Worm (Caenorhabditis elegans) whole organism, L4 larva: ENCODE data around the gene F42A9.8.

ENCODE experiments used
- F44E2.7 ChIP-seq: fragments of 200-800 bp; sonication (Bioruptor generic); IDR thresholded peaks from 2 replicates; pipeline ENCODE4 v2.1.2; 2022; ENCODE audit warnings: missing genetic modification characterization, missing compliant biosample characterization
- R02D3.7 ChIP-seq: fragments of 150-350 bp; sonication (generic microtip); optimal IDR thresholded peaks from 3 replicates; lab custom pipeline; 2014; ENCODE audit warnings: missing biosample characterization, missing genetic modification characterization
- T26A8.4 ChIP-seq: fragments of 200-800 bp; sonication (Bioruptor generic); IDR thresholded peaks from 2 replicates; pipeline ENCODE4 v1.3.6; 2022; ENCODE audit warnings: missing genetic modification characterization, missing compliant biosample characterization
- Y5F2A.4 ChIP-seq: fragments of 200-800 bp; sonication (Bioruptor generic); optimal IDR thresholded peaks from 2 replicates; lab custom pipeline; 2018; ENCODE audit warnings: mild to moderate bottlenecking, missing genetic modification characterization, missing compliant biosample characterization
- Y75B8A.6 ChIP-seq: fragments of 200-800 bp; sonication (Bioruptor generic); IDR thresholded peaks from 2 replicates; pipeline ENCODE4 v1.3.6; 2022; ENCODE audit warnings: missing genetic modification reagents, missing genetic modification characterization, missing compliant biosample characterization
- ama-1 ChIP-seq: fragments of 150-350 bp; optimal IDR thresholded peaks from 2 replicates; lab custom pipeline; 2014; ENCODE audit warnings: inconsistent platforms, mixed read lengths
- attf-4 ChIP-seq: sonication (generic microtip); optimal IDR thresholded peaks from 3 replicates; lab custom pipeline; 2017; ENCODE audit warnings: missing biosample characterization, missing genetic modification characterization
- ceh-32 ChIP-seq: sonication (generic microtip); optimal IDR thresholded peaks from 2 replicates; lab custom pipeline; 2016; ENCODE audit warnings: mild to moderate bottlenecking, missing genetic modification characterization, missing compliant biosample characterization; ENCODE audit not compliant: poor library complexity
- ceh-82 ChIP-seq: sonication (generic microtip); optimal IDR thresholded peaks from 2 replicates; lab custom pipeline; 2017; ENCODE audit warnings: missing biosample characterization, missing genetic modification characterization
- cey-2 ChIP-seq: sonication (generic microtip); optimal IDR thresholded peaks from 3 replicates; lab custom pipeline; 2017; ENCODE audit warnings: missing genetic modification characterization, mild to moderate bottlenecking, missing compliant biosample characterization, antibody characterized with exemption, borderline replicate concordance; ENCODE audit not compliant: insufficient read depth
- daf-12 ChIP-seq: fragments of 150-350 bp; optimal IDR thresholded peaks from 2 replicates; lab custom pipeline; 2014; ENCODE audit warnings: missing biosample characterization, missing genetic modification reagents, missing genetic modification characterization
- daf-19 ChIP-seq: fragments of 200-800 bp; sonication (Bioruptor generic); conservative IDR thresholded peaks from 2 replicates; pipeline ENCODE4 v1.3.6; 2022; ENCODE audit warnings: missing genetic modification characterization, missing compliant biosample characterization
- dmd-6 ChIP-seq: fragments of 200-800 bp; sonication (Bioruptor generic); IDR thresholded peaks from 2 replicates; pipeline ENCODE4 v1.3.6; 2022; ENCODE audit warnings: missing genetic modification reagents, missing genetic modification characterization, missing compliant biosample characterization
- dmd-8 ChIP-seq: fragments of 200-800 bp; sonication (Bioruptor generic); IDR thresholded peaks from 2 replicates; pipeline ENCODE4 v1.3.6; 2022; ENCODE audit warnings: missing genetic modification characterization, missing compliant biosample characterization
- dmd-9 ChIP-seq: fragments of 200-800 bp; sonication (Bioruptor generic); IDR thresholded peaks from 2 replicates; pipeline ENCODE4 v1.3.6; 2022; ENCODE audit warnings: missing genetic modification reagents, missing genetic modification characterization, missing compliant biosample characterization
- dpl-1 ChIP-seq: fragments of 150-350 bp; optimal IDR thresholded peaks from 2 replicates; lab custom pipeline; 2014; ENCODE audit warnings: missing biosample characterization, missing genetic modification reagents, missing genetic modification characterization
- gei-8 ChIP-seq: fragments of 200-800 bp; sonication (Bioruptor generic); optimal IDR thresholded peaks from 2 replicates; lab custom pipeline; 2018; ENCODE audit warnings: mild to moderate bottlenecking, missing genetic modification characterization, missing compliant biosample characterization
- hlh-11 ChIP-seq: fragments of 200-800 bp; sonication (Bioruptor generic); optimal IDR thresholded peaks from 2 replicates; lab custom pipeline; 2018; ENCODE audit warnings: mild to moderate bottlenecking, missing genetic modification characterization, missing compliant biosample characterization
- hmg-1.1 ChIP-seq: fragments of 200-800 bp; sonication (Bioruptor generic); IDR thresholded peaks from 2 replicates; pipeline ENCODE4 v1.3.6; 2022; ENCODE audit warnings: missing genetic modification reagents, missing genetic modification characterization, missing compliant biosample characterization
- lin-1 ChIP-seq: fragments of 200-800 bp; sonication (Bioruptor generic); IDR thresholded peaks from 2 replicates; pipeline ENCODE4 v1.3.6; 2022; ENCODE audit warnings: missing genetic modification reagents, missing genetic modification characterization, missing compliant biosample characterization
- lin-38 ChIP-seq: fragments of 200-800 bp; sonication (Bioruptor generic); IDR thresholded peaks from 2 replicates; pipeline ENCODE4 v1.3.6; 2022; ENCODE audit warnings: missing genetic modification reagents, missing genetic modification characterization, missing compliant biosample characterization
- madf-5 ChIP-seq, 2 experiments: fragments of 200-800 bp; sonication (Bioruptor generic); IDR thresholded peaks; 2 replicates each; pipeline ENCODE4 v1.3.6; 2022; ENCODE audit warnings: missing compliant biosample characterization in 2 of 2, missing genetic modification characterization in 2 of 2
- mdl-1 ChIP-seq, 2 experiments: fragments of 150-350 bp in 1 of 2; sonication (generic microtip) in 1 of 2; optimal IDR thresholded peaks; 2 replicates each; lab custom pipeline; 2014 to 2017; ENCODE audit warnings: missing biosample characterization in 2 of 2, missing genetic modification characterization in 2 of 2
- mep-1 ChIP-seq: fragments of 150-350 bp; sonication (generic microtip); optimal IDR thresholded peaks from 3 replicates; lab custom pipeline; 2014; ENCODE audit warnings: missing biosample characterization, missing genetic modification characterization
- mes-2 ChIP-seq: sonication (generic microtip); optimal IDR thresholded peaks from 2 replicates; lab custom pipeline; 2016; ENCODE audit warnings: missing genotype, mild to moderate bottlenecking, missing genetic modification characterization, missing compliant biosample characterization; ENCODE audit not compliant: poor library complexity, severe bottlenecking
- mxl-2 ChIP-seq: fragments of 200-800 bp; sonication (Bioruptor generic); conservative IDR thresholded peaks from 2 replicates; pipeline ENCODE4 v1.3.6; 2022; ENCODE audit warnings: missing genetic modification reagents, missing genetic modification characterization, missing compliant biosample characterization
- nhr-10 ChIP-seq: fragments of 150-350 bp; optimal IDR thresholded peaks from 2 replicates; lab custom pipeline; 2014; ENCODE audit warnings: missing biosample characterization, missing genetic modification characterization
- nhr-102 ChIP-seq: sonication (generic microtip); optimal IDR thresholded peaks from 2 replicates; lab custom pipeline; 2016; ENCODE audit warnings: mild to moderate bottlenecking, missing genetic modification characterization, moderate library complexity, missing compliant biosample characterization
- nhr-111 ChIP-seq: fragments of 200-800 bp; sonication (Bioruptor generic); optimal IDR thresholded peaks from 2 replicates; lab custom pipeline; 2018; ENCODE audit warnings: mild to moderate bottlenecking, missing genetic modification characterization, missing compliant biosample characterization
- nhr-237 ChIP-seq: sonication (generic microtip); optimal IDR thresholded peaks from 2 replicates; lab custom pipeline; 2017; ENCODE audit warnings: missing biosample characterization, missing genetic modification characterization
- nhr-25 ChIP-seq: sonication (generic microtip); optimal IDR thresholded peaks from 2 replicates; lab custom pipeline; 2017; ENCODE audit warnings: missing genetic modification characterization, mild to moderate bottlenecking, missing compliant biosample characterization, antibody characterized with exemption, moderate library complexity, borderline replicate concordance; ENCODE audit not compliant: insufficient read depth
- nhr-28 ChIP-seq: fragments of 150-350 bp; optimal IDR thresholded peaks from 2 replicates; lab custom pipeline; 2014; ENCODE audit warnings: missing biosample characterization, missing genetic modification characterization
- nhr-48 ChIP-seq: sonication (generic microtip); optimal IDR thresholded peaks from 2 replicates; lab custom pipeline; 2016; ENCODE audit warnings: mild to moderate bottlenecking, missing genetic modification characterization, missing compliant biosample characterization
- nhr-76 ChIP-seq: fragments of 150-350 bp; optimal IDR thresholded peaks from 2 replicates; lab custom pipeline; 2014; ENCODE audit warnings: missing biosample characterization, missing genetic modification characterization
- nhr-77 ChIP-seq: fragments of 150-350 bp; optimal IDR thresholded peaks from 2 replicates; lab custom pipeline; 2014; ENCODE audit warnings: missing biosample characterization, missing genetic modification characterization
- pqm-1 ChIP-seq: sonication (generic microtip); optimal IDR thresholded peaks from 2 replicates; lab custom pipeline; 2017; ENCODE audit warnings: missing biosample characterization, missing genetic modification characterization
- rbr-2 ChIP-seq: sonication (generic microtip); optimal IDR thresholded peaks from 2 replicates; lab custom pipeline; 2016; ENCODE audit warnings: missing genotype, missing genetic modification characterization, missing compliant biosample characterization
- sdz-12 ChIP-seq: fragments of 200-800 bp; sonication (Bioruptor generic); optimal IDR thresholded peaks from 2 replicates; lab custom pipeline; 2018; ENCODE audit warnings: mild to moderate bottlenecking, missing genetic modification characterization, missing compliant biosample characterization
- set-16 ChIP-seq: fragments of 200-800 bp; sonication (Bioruptor generic); IDR thresholded peaks from 2 replicates; pipeline ENCODE4 v1.3.6; 2022; ENCODE audit warnings: missing genetic modification reagents, missing genetic modification characterization, missing compliant biosample characterization
- skn-1 ChIP-seq: fragments of 150-350 bp; optimal IDR thresholded peaks from 2 replicates; lab custom pipeline; 2014; ENCODE audit warnings: missing biosample characterization, missing genetic modification characterization
- snpc-4 ChIP-seq: fragments of 150-350 bp; optimal IDR thresholded peaks from 2 replicates; lab custom pipeline; 2014; ENCODE audit warnings: missing biosample characterization, missing genetic modification characterization
- spr-3 ChIP-seq: fragments of 200-800 bp; sonication (Bioruptor generic); optimal IDR thresholded peaks from 2 replicates; lab custom pipeline; 2018; ENCODE audit warnings: mild to moderate bottlenecking, missing genetic modification characterization, missing compliant biosample characterization
- unc-62 ChIP-seq, 3 experiments: fragments of 150-350 bp in 1 of 3; sonication (generic microtip); optimal IDR thresholded peaks in 2 of 3; peaks in 1 of 3; 1 replicate in 1 of 3; 2 replicates in 2 of 3; lab custom pipeline; 2014 to 2017; ENCODE audit warnings: missing biosample characterization in 3 of 3, missing genetic modification characterization in 3 of 3, missing genetic modification reagents in 3 of 3, missing genotype in 1 of 3
- vab-7 ChIP-seq: fragments of 200-800 bp; sonication (Bioruptor generic); IDR thresholded peaks from 2 replicates; pipeline ENCODE4 v1.3.6; 2022; ENCODE audit warnings: missing genetic modification reagents, missing genetic modification characterization, missing compliant biosample characterization
- zag-1 ChIP-seq: fragments of 150-350 bp; optimal IDR thresholded peaks from 2 replicates; lab custom pipeline; 2014; ENCODE audit warnings: missing biosample characterization, missing genetic modification characterization
- zip-11 ChIP-seq: fragments of 200-800 bp; sonication (Bioruptor generic); IDR thresholded peaks from 2 replicates; pipeline ENCODE4 v1.3.6; 2022; ENCODE audit warnings: missing genetic modification characterization, missing compliant biosample characterization
- zip-2 ChIP-seq: fragments of 150-350 bp; optimal IDR thresholded peaks from 2 replicates; lab custom pipeline; 2014; ENCODE audit warnings: missing biosample characterization, missing genetic modification characterization
- ztf-11 ChIP-seq: fragments of 150-350 bp; optimal IDR thresholded peaks from 2 replicates; lab custom pipeline; 2014; ENCODE audit warnings: missing biosample characterization, missing genetic modification characterization
- ztf-7 ChIP-seq: fragments of 150-350 bp; optimal IDR thresholded peaks from 2 replicates; lab custom pipeline; 2014; ENCODE audit warnings: missing biosample characterization, missing genetic modification characterization

Gene F42A9.8

DNA sequence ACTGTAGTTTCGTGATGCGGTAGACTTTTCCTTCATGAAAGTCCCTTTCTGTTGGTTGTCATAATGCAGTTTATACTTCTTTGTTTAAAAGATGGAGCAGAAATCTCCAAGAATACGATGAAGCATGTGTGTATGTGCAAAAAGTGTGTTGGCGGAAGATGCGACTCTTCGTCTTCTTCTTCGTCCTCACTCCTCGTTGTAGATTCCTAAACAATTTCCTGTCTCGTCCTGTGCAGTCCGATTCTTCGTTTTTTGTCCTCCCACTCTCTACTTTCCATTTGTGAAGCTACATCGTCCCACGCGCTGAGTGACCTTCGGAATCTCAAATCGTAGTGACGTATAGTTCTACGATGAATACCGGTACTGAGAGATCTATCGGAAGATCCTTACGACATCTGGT lies 9.7 kb upstream of the F42A9.8 start:
- no peak for TF ChIP-seq ceh-82 (tag; lab: Kevin White, UChicago)
- TF ChIP-seq lin-38 (GFP tag; lab: Robert Waterston, UW): no peak
- TF ChIP-seq F44E2.7: no peak
- TF ChIP-seq attf-4: no peak
- no peak for TF ChIP-seq gei-8 (GFP tag; lab: Kevin White, UChicago)
- TF ChIP-seq nhr-48: no peak
- no peak for TF ChIP-seq nhr-102 (tag; lab: Kevin White, UChicago)
- TF ChIP-seq nhr-10 (tag; lab: Kevin White, UChicago): no peak
- no peak for TF ChIP-seq madf-5 (GFP tag; IDR thresholded peaks at IDR 0.05; lab: Robert Waterston, UW)
- TF ChIP-seq daf-12 (tag; lab: Kevin White, UChicago): no peak
- no peak for TF ChIP-seq skn-1 (tag; lab: Kevin White, UChicago)
- TF ChIP-seq spr-3 (GFP tag; lab: Kevin White, UChicago): no peak
- TF ChIP-seq nhr-28 (tag; lab: Kevin White, UChicago): no peak
- no peak for TF ChIP-seq sdz-12
- no peak for TF ChIP-seq nhr-77 (tag; lab: Kevin White, UChicago)

DNA sequence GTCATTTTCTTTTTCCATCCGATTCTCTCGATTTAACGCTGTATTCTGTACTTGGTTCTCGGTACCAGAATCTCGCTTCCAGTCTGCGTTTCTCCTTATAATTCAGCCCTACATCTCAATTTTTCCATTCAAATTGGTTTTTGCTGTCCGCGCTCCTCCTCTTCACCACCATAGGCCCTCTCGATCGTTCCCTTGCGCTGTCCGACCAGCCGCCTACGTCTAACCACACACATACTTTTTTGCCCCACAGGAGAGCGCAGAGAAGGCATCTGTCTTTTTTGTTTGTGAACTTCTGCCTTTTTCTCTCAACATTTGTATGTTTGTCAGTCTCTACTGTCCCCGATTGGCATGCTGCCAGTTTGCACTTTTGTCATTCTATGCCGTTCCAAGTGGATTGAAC lies 8.7 kb upstream of the F42A9.8 start, which contains the start of gene F42A9.11:
F42A9.11 (plus strand) TSS at position 310 of the 400 bp plus-strand sequence.
- TF ChIP-seq skn-1 (tag; lab: Kevin White, UChicago) (no peak), Y5F2A.4 (GFP tag; lab: Kevin White, UChicago) (no peak), nhr-25 (tag; lab: Kevin White, UChicago) (peak; percentile 28), dmd-9 (GFP tag; lab: Robert Waterston, UW) (no peak), T26A8.4 (GFP tag; lab: Robert Waterston, UW) (peak; percentile 51; the same call in 1 of the 2 replicates), nhr-76 (tag; lab: Kevin White, UChicago) (no peak), mes-2 (tag; lab: Kevin White, UChicago) (peak; percentile 53), nhr-28 (tag; lab: Kevin White, UChicago) (peak; percentile 66), mdl-1 (tag; optimal IDR thresholded peaks at IDR 0.05; lab: Kevin White, UChicago) (peak in 1 of 2 experiments; percentile 44), hmg-1.1 (peak; percentile 52; the same call in 1 of the 2 replicates), unc-62 (GFP tag; optimal IDR thresholded peaks at IDR 0.05 in 1 of 2; lab: Kevin White, UChicago) (peak in 1 of 2 experiments; percentile 79), unc-62 (tag; optimal IDR thresholded peaks at IDR 0.05; lab: Kevin White, UChicago) (no peak), nhr-237 (no peak), zip-2 (no peak), dmd-8 (GFP tag; lab: Robert Waterston, UW) (no peak), mxl-2 (GFP tag; lab: Robert Waterston, UW) (no peak), zip-11 (GFP tag; lab: Robert Waterston, UW) (no peak), nhr-48 (no peak), vab-7 (GFP tag; lab: Robert Waterston, UW) (no peak), nhr-111 (no peak), mep-1 (tag; lab: Kevin White, UChicago) (peak; percentile 51), R02D3.7 (tag; lab: Kevin White, UChicago) (no peak), ceh-32 (tag; lab: Kevin White, UChicago) (no peak), spr-3 (GFP tag; lab: Kevin White, UChicago) (no peak), rbr-2 (tag; lab: Kevin White, UChicago) (peak; percentile 4), attf-4 (no peak), dmd-6 (GFP tag; lab: Robert Waterston, UW) (peak; percentile 16; the same call in 1 of the 2 replicates), cey-2 (no peak), lin-38 (GFP tag; lab: Robert Waterston, UW) (no peak), pqm-1 (tag; lab: Kevin White, UChicago) (no peak), zag-1 (tag; lab: Kevin White, UChicago) (no peak), lin-1 (GFP tag; lab: Robert Waterston, UW) (no peak), ama-1 (lab: Kevin White, UChicago) (no peak), nhr-77 (tag; lab: Kevin White, UChicago) (no peak), dpl-1 (peak; percentile 9), Y75B8A.6 (GFP tag; lab: Robert Waterston, UW) (no peak), hlh-11 (tag; lab: Kevin White, UChicago) (peak; percentile 66), set-16 (0 out of 2 replicates have a peak, but pooled peaks have one; percentile 20), snpc-4 (no peak), nhr-102 (tag; lab: Kevin White, UChicago) (no peak), daf-19 (GFP tag; lab: Robert Waterston, UW) (no peak), ztf-11 (no peak), ztf-7 (tag; lab: Kevin White, UChicago) (no peak)
